Worm (Caenorhabditis elegans): ENCODE measurements around the gene lab-2.

The lab-2 gene

ce11 chrIII:7305649-7305977, 23.8 kb downstream of the lab-2 start:
- TF ChIP-seq unc-130 (tag; optimal IDR thresholded peaks at IDR 0.05) (no peak), nhr-85 (tag) (peak; percentile 77), lin-15B (tag; optimal IDR thresholded peaks at IDR 0.05) (no peak), mef-2 (tag; optimal IDR thresholded peaks at IDR 0.05) (no peak), snu-23 (GFP tag; optimal IDR thresholded peaks at IDR 0.05) (peak; percentile 41), lin-14 (GFP tag; optimal IDR thresholded peaks at IDR 0.05) (peak; percentile 47), blmp-1 (tag; optimal IDR thresholded peaks at IDR 0.05) (peak; percentile 90), egl-27 (tag; optimal IDR thresholded peaks at IDR 0.05) (no peak), lin-35 (GFP tag; optimal IDR thresholded peaks at IDR 0.05) (peak in 1 of 2 experiments; percentile 19), xbp-1 (tag; optimal IDR thresholded peaks at IDR 0.05) (no peak), mdl-1 (tag; optimal IDR thresholded peaks at IDR 0.05) (peak in 1 of 2 experiments; percentile 5), elt-3 (tag; optimal IDR thresholded peaks at IDR 0.05) (peak in 4 of 6 experiments; percentile 20 to 88 (median 44)), elt-2 (tag; optimal IDR thresholded peaks at IDR 0.05) (no peak), ztf-11 (tag; optimal IDR thresholded peaks at IDR 0.05) (no peak), unc-98 (GFP tag; IDR thresholded peaks at IDR 0.05) (no peak), egl-13 (tag; optimal IDR thresholded peaks at IDR 0.05) (no peak), ceh-63 (GFP tag; optimal IDR thresholded peaks at IDR 0.05) (no peak), nhr-11 (tag; optimal IDR thresholded peaks at IDR 0.05) (no peak), C16A3.4 (tag; optimal IDR thresholded peaks at IDR 0.05) (no peak), aly-2 (tag; optimal IDR thresholded peaks at IDR 0.05) (no peak), tlp-1 (tag; optimal IDR thresholded peaks at IDR 0.05) (no peak), nhr-90 (tag; optimal IDR thresholded peaks at IDR 0.05; ENCODE audit: poor library complexity) (peak; percentile 21), nhr-71 (tag; optimal IDR thresholded peaks at IDR 0.05) (peak; percentile 40), grh-1 (GFP tag; IDR thresholded peaks at IDR 0.05) (no peak), nhr-47 (tag; optimal IDR thresholded peaks at IDR 0.05) (no peak), lsy-2 (tag; optimal IDR thresholded peaks at IDR 0.05) (peak in 1 of 2 experiments; percentile 25), lin-13 (GFP tag; optimal IDR thresholded peaks at IDR 0.05) (no peak), snpc-4 (tag; optimal IDR thresholded peaks at IDR 0.05) (no peak), F16B12.6 (tag; optimal IDR thresholded peaks at IDR 0.05) (no peak), nhr-20 (tag; optimal IDR thresholded peaks at IDR 0.05) (peak; percentile 42), unc-86 (tag; optimal IDR thresholded peaks at IDR 0.05) (no peak)

ce11 chrIII:7304961-7305648, 24.3 kb downstream of the lab-2 start:
- TF ChIP-seq lin-14 (GFP tag; optimal IDR thresholded peaks at IDR 0.05) (peak; percentile 52), efl-1 (optimal IDR thresholded peaks at IDR 0.05) (no peak), efl-1 (GFP tag; optimal IDR thresholded peaks at IDR 0.05 in 1 of 2) (peak in 1 of 2 experiments; percentile 15), nhr-47 (tag; optimal IDR thresholded peaks at IDR 0.05) (peak; percentile 23), sup-37 (GFP tag; optimal IDR thresholded peaks at IDR 0.05) (no peak), fkh-4 (tag; optimal IDR thresholded peaks at IDR 0.05; ENCODE audit: borderline replicate concordance) (no peak), tbx-2 (tag; optimal IDR thresholded peaks at IDR 0.05) (peak; percentile 54), lir-3 (tag; optimal IDR thresholded peaks at IDR 0.05; ENCODE audit: poor library complexity) (peak; percentile 10), dpl-1 (GFP tag; optimal IDR thresholded peaks at IDR 0.05) (no peak), snu-23 (GFP tag; optimal IDR thresholded peaks at IDR 0.05) (peak; percentile 56), elt-2 (tag; optimal IDR thresholded peaks at IDR 0.05) (peak; percentile 1), irx-1 (tag; optimal IDR thresholded peaks at IDR 0.05) (no peak), snpc-4 (tag; optimal IDR thresholded peaks at IDR 0.05) (no peak), elt-3 (tag; optimal IDR thresholded peaks at IDR 0.05) (peak in 2 of 6 experiments; percentile 73 to 86), C16A3.4 (tag; optimal IDR thresholded peaks at IDR 0.05) (peak; percentile 11), lsy-2 (tag; optimal IDR thresholded peaks at IDR 0.05) (peak in 1 of 2 experiments; percentile 24), nhr-85 (tag) (peak; percentile 79), mdl-1 (tag; optimal IDR thresholded peaks at IDR 0.05) (peak in 1 of 2 experiments; percentile 51), nhr-19 (GFP tag; conservative IDR thresholded peaks at IDR 0.05) (peak; percentile 49), lin-35 (GFP tag; optimal IDR thresholded peaks at IDR 0.05) (peak in 1 of 2 experiments; percentile 46), nhr-71 (tag; optimal IDR thresholded peaks at IDR 0.05) (peak; percentile 65), nhr-90 (tag; optimal IDR thresholded peaks at IDR 0.05; ENCODE audit: poor library complexity) (peak; percentile 34), nhr-20 (tag; optimal IDR thresholded peaks at IDR 0.05) (peak; percentile 71), blmp-1 (tag; optimal IDR thresholded peaks at IDR 0.05) (peak; percentile 73)
